Worm (Caenorhabditis elegans) whole organism, young adult: Measurements from ENCODE around the gene cdf-1.

ENCODE experiments used
- ceh-40 ChIP-seq: fragments of 200-800 bp; sonication (Bioruptor generic); IDR thresholded peaks from 2 replicates; pipeline ENCODE4 v1.3.6; 2022; ENCODE audit warnings: missing genetic modification characterization, missing compliant biosample characterization
- ets-4 ChIP-seq: fragments of 200-800 bp; sonication (Bioruptor generic); optimal IDR thresholded peaks from 2 replicates; lab custom pipeline; 2018; ENCODE audit warnings: mild to moderate bottlenecking, missing genetic modification characterization, missing compliant biosample characterization
- let-526 ChIP-seq: fragments of 200-800 bp; sonication (Bioruptor generic); IDR thresholded peaks from 2 replicates; pipeline ENCODE4 v1.3.6; 2022; ENCODE audit warnings: missing genetic modification reagents, missing genetic modification characterization, missing compliant biosample characterization
- lin-54 ChIP-seq: fragments of 200-800 bp; sonication (Bioruptor generic); optimal IDR thresholded peaks from 2 replicates; lab custom pipeline; 2018; ENCODE audit warnings: mild to moderate bottlenecking, missing genetic modification characterization, missing compliant biosample characterization
- lir-1 ChIP-seq: fragments of 200-800 bp; sonication (Bioruptor generic); conservative IDR thresholded peaks from 2 replicates; pipeline ENCODE4 v1.3.6; 2022; ENCODE audit warnings: missing genetic modification reagents, missing genetic modification characterization, missing compliant biosample characterization
- mel-28 ChIP-seq: sonication (generic microtip); optimal IDR thresholded peaks from 2 replicates; lab custom pipeline; 2016; ENCODE audit warnings: borderline replicate concordance, mild to moderate bottlenecking, missing genetic modification characterization, missing compliant biosample characterization
- rec-8 ChIP-seq, 2 experiments: sonication (generic microtip); optimal IDR thresholded peaks; 2 replicates each; lab custom pipeline; 2016; ENCODE audit warnings: mild to moderate bottlenecking in 2 of 2, missing genetic modification characterization in 2 of 2, missing genetic modification reagents in 2 of 2, missing genotype in 2 of 2, missing biosample characterization in 1 of 2, missing compliant biosample characterization in 1 of 2, moderate library complexity in 1 of 2
- sdz-38 ChIP-seq: sonication (generic microtip); optimal IDR thresholded peaks from 2 replicates; lab custom pipeline; 2016; ENCODE audit warnings: missing genotype, missing genetic modification characterization, missing compliant biosample characterization
- tbx-9 ChIP-seq: sonication (generic microtip); optimal IDR thresholded peaks from 2 replicates; lab custom pipeline; 2016; ENCODE audit warnings: borderline replicate concordance, missing genetic modification characterization, inconsistent platforms, missing compliant biosample characterization
- zfh-2 ChIP-seq: fragments of 200-800 bp; sonication (Bioruptor generic); conservative IDR thresholded peaks from 2 replicates; pipeline ENCODE4 v1.3.6; 2022; ENCODE audit warnings: missing genetic modification reagents, missing genetic modification characterization, missing compliant biosample characterization

Gene cdf-1

ce11 chrX:6456567-6456966, 48.4 kb downstream of the cdf-1 start, which contains the start of gene pept-1 (continued):
- no peak for TF ChIP-seq rec-8 (tag; optimal IDR thresholded peaks at IDR 0.05; lab: Kevin White, UChicago)
- TF ChIP-seq lir-1 (GFP tag; lab: Robert Waterston, UW) = no peak
- TF ChIP-seq mel-28 = no peak
- no peak for TF ChIP-seq zfh-2
- no peak for TF ChIP-seq tbx-9 (tag; lab: Kevin White, UChicago)

DNA sequence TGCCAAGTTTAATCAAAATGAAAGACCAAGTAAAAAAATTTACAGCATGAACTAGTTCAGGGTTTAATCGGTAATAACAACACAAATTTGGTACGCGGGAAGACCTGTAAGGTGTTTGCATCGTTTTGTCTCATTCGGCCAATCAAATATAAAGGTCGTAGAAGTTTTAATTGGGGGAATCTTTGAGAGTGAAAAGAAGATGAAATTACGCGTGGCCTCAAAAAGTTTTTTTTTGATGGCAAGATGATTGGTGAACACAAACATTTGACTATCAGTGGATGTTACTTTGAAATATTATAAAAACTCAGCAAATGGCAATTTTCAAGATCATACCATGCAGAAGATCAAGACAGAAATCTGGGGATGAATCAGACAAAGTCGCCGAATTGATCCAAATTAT, 49.8 kb downstream of the cdf-1 start, which contains the start of gene nas-33:
nas-33 (minus strand) TSS at position 101 of the 400 bp plus-strand sequence.
- TF ChIP-seq ets-4 (GFP tag; lab: Kevin White, UChicago) (no peak), ceh-40 (GFP tag; lab: Robert Waterston, UW) (no peak)
- TF ChIP-seq, all 124 proteins: peak for 0

DNA sequence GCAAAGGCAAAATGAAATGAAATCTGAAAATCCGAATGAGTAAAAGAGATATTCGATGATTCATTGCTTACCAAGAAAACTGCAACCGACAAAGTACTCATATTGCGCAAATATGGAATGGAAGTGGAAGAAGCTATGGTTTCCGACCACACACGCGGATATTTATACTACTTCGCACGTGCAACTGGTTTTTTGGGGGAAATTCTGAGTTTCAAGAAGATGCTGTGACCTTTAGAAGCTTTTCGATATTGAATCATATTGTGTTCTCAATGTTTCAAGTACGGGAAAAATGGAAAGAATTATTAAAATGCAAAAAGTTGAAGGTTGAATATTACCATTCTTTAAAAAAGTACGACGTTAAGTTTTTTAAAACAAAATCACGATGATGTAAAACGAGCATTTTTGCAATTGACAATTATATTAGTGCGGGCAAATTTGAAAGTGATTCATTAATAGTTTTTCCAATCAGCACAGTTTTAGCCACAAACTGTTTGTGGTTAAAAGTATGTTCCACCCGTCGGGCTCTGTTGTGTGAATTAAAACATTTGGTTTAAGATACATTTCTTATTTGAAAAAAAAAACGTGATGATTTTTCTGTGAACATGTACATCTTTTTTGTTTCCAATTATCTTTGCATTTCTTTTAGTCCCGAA, 54.0 kb downstream of the cdf-1 start, which contains the start of the genes grl-6 and K10C2.6:
grl-6 (minus strand) TSS at position 101 of the 653 bp plus-strand sequence.
K10C2.6 (plus strand) TSS at position 603 of the 653 bp plus-strand sequence.
- no peak for TF ChIP-seq lin-54 (GFP tag; lab: Kevin White, UChicago)
- no peak for TF ChIP-seq sdz-38 (tag; lab: Kevin White, UChicago)
- TF ChIP-seq let-526 (GFP tag; lab: Robert Waterston, UW) = no peak
